Fruit fly (Drosophila melanogaster) whole organism, embryonic: Measurements from ENCODE around the gene Polr2D.

ENCODE experiments used
- Abd-B ChIP-seq: fragments of 200-800 bp; sonication (Bioruptor generic); optimal IDR thresholded peaks from 2 replicates; lab custom pipeline; 2018; ENCODE audit warnings: missing biosample characterization, mild to moderate bottlenecking, missing genetic modification characterization, moderate library complexity
- Asciz ChIP-seq: fragments of 200-800 bp; sonication (Bioruptor generic); optimal IDR thresholded peaks from 2 replicates; lab custom pipeline; 2017; ENCODE audit warnings: missing biosample characterization, mild to moderate bottlenecking, missing genetic modification characterization, missing genetic modification reagents
- BtbVII ChIP-seq: fragments of 200-800 bp; sonication (Bioruptor generic); optimal IDR thresholded peaks from 3 replicates; lab custom pipeline; 2017; ENCODE audit warnings: missing biosample characterization, mild to moderate bottlenecking, missing genetic modification characterization
- Bteb2 ChIP-seq: fragments of 200-800 bp; sonication (Bioruptor generic); optimal IDR thresholded peaks from 2 replicates; lab custom pipeline; 2016; ENCODE audit warnings: missing biosample characterization, missing genetic modification characterization
- CG11695 ChIP-seq: fragments of 200-800 bp; sonication (Bioruptor generic); IDR thresholded peaks from 3 replicates; pipeline ENCODE4 v1.3.6; 2022; ENCODE audit warnings: missing biosample characterization, missing genetic modification characterization
- CG12236 ChIP-seq: fragments of 200-800 bp; sonication (Bioruptor generic); optimal IDR thresholded peaks from 2 replicates; lab custom pipeline; 2016; ENCODE audit warnings: missing biosample characterization, missing genetic modification characterization
- CG12299 ChIP-seq: fragments of 200-800 bp; sonication (Bioruptor generic); optimal IDR thresholded peaks from 2 replicates; lab custom pipeline; 2018; ENCODE audit warnings: missing biosample characterization, mild to moderate bottlenecking, missing genetic modification characterization
- CG12659 ChIP-seq: fragments of 200-800 bp; sonication (Bioruptor generic); optimal IDR thresholded peaks from 3 replicates; lab custom pipeline; 2017; ENCODE audit warnings: mild to moderate bottlenecking, missing biosample characterization, missing genetic modification reagents, missing genetic modification characterization
- CG14965 ChIP-seq: fragments of 200-800 bp; sonication (Bioruptor generic); optimal IDR thresholded peaks from 2 replicates; lab custom pipeline; 2016; ENCODE audit warnings: missing biosample characterization, missing genetic modification characterization, borderline replicate concordance
- CG16815 ChIP-seq: fragments of 200-800 bp; sonication (Bioruptor generic); optimal IDR thresholded peaks from 3 replicates; lab custom pipeline; 2017; ENCODE audit warnings: missing biosample characterization, mild to moderate bottlenecking, missing genetic modification characterization
- CG16863 ChIP-seq: fragments of 200-800 bp; sonication (Bioruptor generic); optimal IDR thresholded peaks from 3 replicates; lab custom pipeline; 2016; ENCODE audit warnings: missing biosample characterization, missing genetic modification characterization
- CG17361 ChIP-seq: fragments of 200-800 bp; sonication (Bioruptor generic); IDR thresholded peaks from 3 replicates; pipeline ENCODE4 v1.3.6; 2022; ENCODE audit warnings: missing biosample characterization, missing genetic modification characterization
- CG17829 ChIP-seq: fragments of 200-800 bp; optimal IDR thresholded peaks from 2 replicates; lab custom pipeline; 2019; ENCODE audit warnings: missing biosample characterization, mild to moderate bottlenecking, missing genetic modification characterization, moderate library complexity
- CG1832 ChIP-seq: fragments of 200-800 bp; sonication (Bioruptor generic); optimal IDR thresholded peaks from 2 replicates; lab custom pipeline; 2017; ENCODE audit warnings: missing biosample characterization, mild to moderate bottlenecking, missing genetic modification characterization, inconsistent platforms
- CG2199 ChIP-seq: fragments of 200-800 bp; sonication (Bioruptor generic); IDR thresholded peaks from 3 replicates; pipeline ENCODE4 v1.3.6; 2022; ENCODE audit warnings: missing biosample characterization, missing genetic modification characterization
- CG30020 ChIP-seq: fragments of 200-800 bp; optimal IDR thresholded peaks from 2 replicates; lab custom pipeline; 2019; ENCODE audit warnings: missing biosample characterization, mild to moderate bottlenecking, missing genetic modification characterization, moderate library complexity
- CG3065 ChIP-seq: fragments of 200-800 bp; sonication (Bioruptor generic); optimal IDR thresholded peaks from 2 replicates; lab custom pipeline; 2016; ENCODE audit warnings: missing biosample characterization, missing genetic modification characterization
- CG3726 ChIP-seq: fragments of 200-800 bp; sonication (Bioruptor generic); IDR thresholded peaks from 3 replicates; pipeline ENCODE4, ENCODE4 v1.3.6; 2022; ENCODE audit warnings: missing biosample characterization, missing genetic modification characterization
- CG4730 ChIP-seq: fragments of 200-800 bp; sonication (Bioruptor generic); IDR thresholded peaks from 2 replicates; pipeline ENCODE4 v1.3.6; 2022; ENCODE audit warnings: missing biosample characterization, missing genetic modification characterization
- CG4820 ChIP-seq: fragments of 200-800 bp; sonication (Bioruptor generic); optimal IDR thresholded peaks from 3 replicates; lab custom pipeline; 2016; ENCODE audit warnings: missing biosample characterization, missing genetic modification characterization
- CG7556 ChIP-seq: fragments of 200-800 bp; sonication (Bioruptor generic); optimal IDR thresholded peaks from 2 replicates; lab custom pipeline; 2017; ENCODE audit warnings: missing biosample characterization, mild to moderate bottlenecking, missing genetic modification characterization
- CG7839 ChIP-seq: fragments of 200-800 bp; sonication (Bioruptor generic); optimal IDR thresholded peaks from 3 replicates; lab custom pipeline; 2018; ENCODE audit warnings: missing biosample characterization, mild to moderate bottlenecking, missing genetic modification characterization, moderate library complexity
- CG8944 ChIP-seq: fragments of 200-800 bp; sonication (Bioruptor generic); optimal IDR thresholded peaks from 3 replicates; lab custom pipeline; 2016; ENCODE audit warnings: missing biosample characterization, missing genetic modification characterization
- CG9215 ChIP-seq: fragments of 200-800 bp; sonication (Bioruptor generic); IDR thresholded peaks from 2 replicates; pipeline ENCODE4 v1.3.6; 2022; ENCODE audit warnings: missing biosample characterization, missing genetic modification characterization
- CG9932 ChIP-seq: fragments of 200-800 bp; sonication (Bioruptor generic); IDR thresholded peaks from 2 replicates; pipeline ENCODE4 v1.3.6; 2022; ENCODE audit warnings: missing biosample characterization, missing genetic modification characterization
- CrebB ChIP-seq: fragments of 200-800 bp; sonication (Bioruptor generic); optimal IDR thresholded peaks from 3 replicates; lab custom pipeline; 2018; ENCODE audit warnings: missing biosample characterization, mild to moderate bottlenecking, missing genetic modification characterization
- Dad ChIP-seq: fragments of 200-800 bp; sonication (Bioruptor generic); optimal IDR thresholded peaks from 3 replicates; lab custom pipeline; 2016; ENCODE audit warnings: missing biosample characterization, missing genetic modification characterization
- H2.0 ChIP-seq: fragments of 200-800 bp; sonication (Bioruptor generic); IDR thresholded peaks from 2 replicates; pipeline ENCODE4 v1.3.6; 2022; ENCODE audit warnings: missing biosample characterization, missing genetic modification characterization
- HHEX ChIP-seq: fragments of 200-800 bp; sonication (Bioruptor generic); optimal IDR thresholded peaks from 3 replicates; lab custom pipeline; 2017; ENCODE audit warnings: missing biosample characterization, mild to moderate bottlenecking, missing genetic modification characterization, missing genetic modification reagents
- Hmr ChIP-seq: fragments of 200-800 bp; sonication (Bioruptor generic); optimal IDR thresholded peaks from 3 replicates; lab custom pipeline; 2017; ENCODE audit warnings: mild to moderate bottlenecking, missing biosample characterization, missing genetic modification reagents, missing genetic modification characterization
- Hr78 ChIP-seq, 2 experiments: fragments of 200-800 bp in 1 of 2; fragments of >200 bp in 1 of 2; sonication (Bioruptor generic) in 1 of 2; optimal IDR thresholded peaks; 2 replicates each; lab custom pipeline; 2017 to 2019; ENCODE audit warnings: missing biosample characterization in 2 of 2, missing genetic modification characterization in 2 of 2, mild to moderate bottlenecking in 1 of 2, moderate library complexity in 1 of 2
- Kr ChIP-seq: fragments of 200-800 bp; sonication (Bioruptor generic); optimal IDR thresholded peaks from 2 replicates; lab custom pipeline; 2017; ENCODE audit warnings: missing biosample characterization, mild to moderate bottlenecking, missing genetic modification characterization
- MESR4 ChIP-seq: fragments of 200-800 bp; sonication (Bioruptor generic); optimal IDR thresholded peaks from 2 replicates; lab custom pipeline; 2018; ENCODE audit warnings: missing biosample characterization, mild to moderate bottlenecking, missing genetic modification characterization, moderate library complexity
- NfI ChIP-seq: fragments of 200-800 bp; sonication (Bioruptor generic); optimal IDR thresholded peaks from 3 replicates; lab custom pipeline; 2018; ENCODE audit warnings: missing biosample characterization, mild to moderate bottlenecking, missing genetic modification characterization, moderate library complexity
- PHDP ChIP-seq: fragments of 200-800 bp; sonication (Bioruptor generic); optimal IDR thresholded peaks from 3 replicates; lab custom pipeline; 2018; ENCODE audit warnings: missing biosample characterization, mild to moderate bottlenecking, missing genetic modification characterization, moderate library complexity
- Ravus ChIP-seq: fragments of 200-800 bp; sonication (Bioruptor generic); IDR thresholded peaks from 2 replicates; pipeline ENCODE4 v1.3.6; 2022; ENCODE audit warnings: missing biosample characterization, missing genetic modification characterization
- ase ChIP-seq: fragments of 200-800 bp; sonication (Bioruptor generic); IDR thresholded peaks from 3 replicates; pipeline ENCODE4 v1.3.6; 2022; ENCODE audit warnings: missing biosample characterization, missing genetic modification characterization
- bcd ChIP-seq: fragments of 200-800 bp; sonication (Bioruptor generic); optimal IDR thresholded peaks from 2 replicates; lab custom pipeline; 2017; ENCODE audit warnings: missing biosample characterization, mild to moderate bottlenecking, missing genetic modification characterization
- btn ChIP-seq: fragments of 200-800 bp; sonication (Bioruptor generic); optimal IDR thresholded peaks from 2 replicates; lab custom pipeline; 2016; ENCODE audit warnings: missing biosample characterization, missing genetic modification characterization
- chinmo ChIP-seq: fragments of 200-800 bp; sonication (Bioruptor generic); IDR thresholded peaks from 4 replicates; pipeline ENCODE4 v1.3.6; 2022; ENCODE audit warnings: missing biosample characterization, missing genetic modification characterization; ENCODE audit not compliant: partially characterized antibody
- emc ChIP-seq: fragments of 200-800 bp; sonication (Bioruptor generic); optimal IDR thresholded peaks from 2 replicates; lab custom pipeline; 2016; ENCODE audit warnings: missing biosample characterization, missing genetic modification characterization
- gsb-n ChIP-seq: fragments of 200-800 bp; sonication (Bioruptor generic); optimal IDR thresholded peaks from 3 replicates; lab custom pipeline; 2018; ENCODE audit warnings: missing biosample characterization, mild to moderate bottlenecking, missing genetic modification characterization
- ind ChIP-seq: fragments of 200-800 bp; sonication (Bioruptor generic); optimal IDR thresholded peaks from 3 replicates; lab custom pipeline; 2016; ENCODE audit warnings: missing biosample characterization, missing genetic modification characterization
- org-1 ChIP-seq: fragments of 200-800 bp; sonication (Bioruptor generic); optimal IDR thresholded peaks from 2 replicates; lab custom pipeline; 2017; ENCODE audit warnings: missing biosample characterization, missing genetic modification characterization
- psq ChIP-seq: fragments of 200-800 bp; sonication (Bioruptor generic); optimal IDR thresholded peaks from 2 replicates; lab custom pipeline; 2017; ENCODE audit warnings: missing biosample characterization, missing genetic modification characterization
- pum ChIP-seq: fragments of 200-800 bp; sonication (Bioruptor generic); optimal IDR thresholded peaks from 2 replicates; lab custom pipeline; 2016; ENCODE audit warnings: missing biosample characterization, missing genetic modification characterization
- sqz ChIP-seq: fragments of 200-800 bp; sonication (Bioruptor generic); optimal IDR thresholded peaks from 3 replicates; lab custom pipeline; 2018; ENCODE audit warnings: missing biosample characterization, mild to moderate bottlenecking, missing genetic modification characterization
- sug ChIP-seq: fragments of 200-800 bp; optimal IDR thresholded peaks from 2 replicates; lab custom pipeline; 2019; ENCODE audit warnings: missing biosample characterization, mild to moderate bottlenecking, missing genetic modification characterization, moderate library complexity
- wdn ChIP-seq: fragments of 200-800 bp; sonication (Bioruptor generic); IDR thresholded peaks from 2 replicates; pipeline ENCODE4 v1.3.6; 2022; ENCODE audit warnings: missing biosample characterization, missing genetic modification characterization
- wor ChIP-seq: fragments of 200-800 bp; sonication (Bioruptor generic); IDR thresholded peaks from 2 replicates; pipeline ENCODE4 v1.3.6; 2022; ENCODE audit warnings: missing biosample characterization, missing genetic modification characterization

Polr2D gene

DNA sequence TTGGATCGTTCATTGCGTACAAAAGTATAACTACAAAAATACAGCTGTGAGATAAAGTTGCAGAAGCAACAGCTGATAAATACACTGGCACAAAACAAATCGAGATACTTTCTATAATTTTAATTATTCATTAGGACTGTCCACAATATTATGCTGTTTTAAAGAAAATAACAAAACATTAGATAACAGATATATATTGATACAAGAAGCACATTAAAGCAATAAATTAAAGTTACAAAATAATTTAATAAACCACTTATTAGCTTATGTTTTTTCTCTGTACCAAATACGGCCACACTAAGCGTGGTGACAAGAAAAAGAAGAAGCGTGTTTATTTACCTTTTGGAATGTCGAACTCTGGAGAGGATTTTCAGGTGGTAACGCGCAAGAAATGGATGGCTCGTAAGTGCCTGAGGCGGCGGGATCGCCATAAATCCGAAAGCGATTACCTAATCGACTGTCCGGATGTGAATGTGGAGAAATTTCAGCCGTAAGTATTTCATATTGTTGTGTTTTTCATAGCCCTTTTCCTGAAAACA is 35.0 kb downstream of the Polr2D start, which contains the start of the genes CG7988 and CG7183 (continued):
- TF ChIP-seq ase (GFP tag; lab: Robert Waterston, UW), result peak; percentile 98
- TF ChIP-seq CG7839 (tag; lab: Kevin White, UChicago), result peak; percentile 99
- peak; percentile 92 for TF ChIP-seq Dad (GFP tag; lab: Kevin White, UChicago)
- peak; percentile 97 for TF ChIP-seq ind (GFP tag; lab: Kevin White, UChicago)
- TF ChIP-seq Abd-B (GFP tag; lab: Kevin White, UChicago), result peak; percentile 99
- peak; percentile 97 for TF ChIP-seq CG9215 (GFP tag; lab: Robert Waterston, UW)
- peak; percentile 97 for TF ChIP-seq CG16815 (GFP tag; lab: Kevin White, UChicago)
- peak; percentile 96 for TF ChIP-seq bcd
- TF ChIP-seq CG2199, result peak; percentile 94
- TF ChIP-seq H2.0 (GFP tag; lab: Robert Waterston, UW), result peak; percentile 99
- peak; percentile 43 for TF ChIP-seq CG14965 (GFP tag; lab: Kevin White, UChicago)
- peak; percentile 98 for TF ChIP-seq PHDP (tag; lab: Kevin White, UChicago)
- peak; percentile 92 for TF ChIP-seq CG8944 (GFP tag; lab: Kevin White, UChicago)
- TF ChIP-seq CG12236 (GFP tag; lab: Kevin White, UChicago), result peak; percentile 89
- peak; percentile 99 for TF ChIP-seq CG17829 (tag; lab: Kevin White, UChicago)
- TF ChIP-seq CG16863, result peak; percentile 94
- peak; percentile 87 for TF ChIP-seq BtbVII (GFP tag; lab: Kevin White, UChicago)
- peak; percentile 98 for TF ChIP-seq CG3726 (GFP tag; lab: Robert Waterston, UW)
- peak; percentile 94 for TF ChIP-seq CG3065 (GFP tag; lab: Kevin White, UChicago)
- peak; percentile 96 for TF ChIP-seq CrebB
- peak; percentile 96 for TF ChIP-seq CG4820
- peak; percentile 78 for TF ChIP-seq btn
- peak; percentile 92 for TF ChIP-seq HHEX (GFP tag; lab: Kevin White, UChicago)
- peak; percentile 96 for TF ChIP-seq wdn (GFP tag; lab: Robert Waterston, UW)
- TF ChIP-seq Ravus, result peak; percentile 96
- peak; percentile 83 for TF ChIP-seq emc (GFP tag; lab: Kevin White, UChicago)
- peak; percentile 92 for TF ChIP-seq psq (GFP tag; lab: Kevin White, UChicago)
- peak; percentile 99 for TF ChIP-seq gsb-n (tag; lab: Kevin White, UChicago)
- TF ChIP-seq CG9932 (GFP tag; lab: Robert Waterston, UW), result peak; percentile 98
- TF ChIP-seq pum (GFP tag; lab: Kevin White, UChicago), result peak; percentile 96
- peak; percentile 89 for TF ChIP-seq CG30020 (tag; lab: Kevin White, UChicago)
- TF ChIP-seq wor (GFP tag; lab: Robert Waterston, UW), result peak; percentile 97
- no peak for TF ChIP-seq CG1832 (GFP tag; lab: Kevin White, UChicago)
- TF ChIP-seq org-1, result peak; percentile 93
- TF ChIP-seq CG4730, result peak; percentile 99
- peak; percentile 96 for TF ChIP-seq sug
- peak; percentile 97 for TF ChIP-seq CG12299
- no peak for TF ChIP-seq chinmo (GFP tag; lab: Robert Waterston, UW)
- TF ChIP-seq Hr78 (GFP tag; optimal IDR thresholded peaks at IDR 0.05; lab: Kevin White, UChicago), result peak in 1 of 2 experiments; percentile 92
- TF ChIP-seq CG17361 (GFP tag; lab: Robert Waterston, UW), result peak; percentile 99
- peak; percentile 94 for TF ChIP-seq Asciz (GFP tag; lab: Kevin White, UChicago)
- TF ChIP-seq Bteb2 (GFP tag; lab: Kevin White, UChicago), result peak; percentile 97
- peak; percentile 56 for TF ChIP-seq MESR4
- peak; percentile 97 for TF ChIP-seq CG7556 (GFP tag; lab: Kevin White, UChicago)
- TF ChIP-seq Kr, result peak; percentile 41
- TF ChIP-seq Hmr (GFP tag; lab: Kevin White, UChicago), result peak; percentile 96
- TF ChIP-seq CG11695 (GFP tag; lab: Robert Waterston, UW), result peak; percentile 99
- peak; percentile 90 for TF ChIP-seq sqz (GFP tag; lab: Kevin White, UChicago)
- TF ChIP-seq CG12659 (GFP tag; lab: Kevin White, UChicago), result peak; percentile 98
- TF ChIP-seq NfI (GFP tag; lab: Kevin White, UChicago), result peak; percentile 97
